Worm (Caenorhabditis elegans): ENCODE measurements around the gene rer-1.

- no peak for TF ChIP-seq ztf-11 (tag; optimal IDR thresholded peaks at IDR 0.05)
- TF ChIP-seq elt-3 (tag; optimal IDR thresholded peaks at IDR 0.05), result no peak
Measured at ce11 chrII:8839025-8839424, 27.9 kb downstream of the rer-1 start, which contains the start of gene F46C5.7.

Measured in whole organism, mixed stage, embryonic.